Worm (Caenorhabditis elegans) whole organism, L3 larva: ENCODE results near the gene F35F11.2.

Experiments
- R02D3.7 ChIP-seq: fragments of 150-350 bp; optimal IDR thresholded peaks from 2 replicates; lab custom pipeline; 2014; ENCODE audit warnings: missing biosample characterization, missing genetic modification characterization
- ZK546.5 ChIP-seq: sonication (generic microtip); optimal IDR thresholded peaks from 2 replicates; lab custom pipeline; 2017; ENCODE audit warnings: missing biosample characterization, missing genetic modification characterization
- aly-2 ChIP-seq: fragments of 150-350 bp; optimal IDR thresholded peaks from 2 replicates; lab custom pipeline; 2014; ENCODE audit warnings: missing biosample characterization, missing genetic modification characterization
- ama-1 ChIP-seq: fragments of 150-350 bp; optimal IDR thresholded peaks from 2 replicates; lab custom pipeline; 2018
- ceh-16 ChIP-seq: sonication (generic microtip); optimal IDR thresholded peaks from 2 replicates; lab custom pipeline; 2017; ENCODE audit warnings: missing biosample characterization, missing genetic modification characterization
- ceh-28 ChIP-seq: fragments of 150-350 bp; optimal IDR thresholded peaks from 2 replicates; lab custom pipeline; 2014; ENCODE audit warnings: missing biosample characterization, missing genetic modification reagents, missing genetic modification characterization
- ceh-82 ChIP-seq: fragments of 150-350 bp; optimal IDR thresholded peaks from 2 replicates; lab custom pipeline; 2014; ENCODE audit warnings: missing biosample characterization, missing genetic modification characterization
- ceh-9 ChIP-seq: sonication (generic microtip); optimal IDR thresholded peaks from 2 replicates; lab custom pipeline; 2018; ENCODE audit warnings: missing biosample characterization, missing genetic modification characterization
- daf-12 ChIP-seq: fragments of 150-350 bp; optimal IDR thresholded peaks from 2 replicates; lab custom pipeline; 2014; ENCODE audit warnings: missing biosample characterization, missing genetic modification reagents, missing genetic modification characterization
- egl-27 ChIP-seq: sonication (generic microtip); optimal IDR thresholded peaks from 4 replicates; lab custom pipeline; 2017; ENCODE audit warnings: missing biosample characterization, missing genetic modification reagents, missing genetic modification characterization
- egl-5 ChIP-seq: fragments of 150-350 bp; optimal IDR thresholded peaks from 2 replicates; lab custom pipeline; 2017; ENCODE audit warnings: missing biosample characterization, missing genetic modification reagents, missing genetic modification characterization, inconsistent platforms
- elt-1 ChIP-seq: fragments of 150-350 bp; optimal IDR thresholded peaks from 2 replicates; lab custom pipeline; 2014; ENCODE audit warnings: missing biosample characterization, missing genetic modification characterization
- elt-2 ChIP-seq: sonication (generic microtip); optimal IDR thresholded peaks from 2 replicates; lab custom pipeline; 2016; ENCODE audit warnings: missing genetic modification reagents, mild to moderate bottlenecking, missing genetic modification characterization, missing compliant biosample characterization
- elt-3 ChIP-seq, 3 experiments: fragments of 150-350 bp in 1 of 3; sonication (generic microtip) in 2 of 3; optimal IDR thresholded peaks; 2 replicates in 2 of 3; 4 replicates in 1 of 3; lab custom pipeline; 2014 to 2017; ENCODE audit warnings: missing biosample characterization in 3 of 3, missing genetic modification characterization in 3 of 3
- eor-1 ChIP-seq, 2 experiments: fragments of 150-350 bp; optimal IDR thresholded peaks; 2 replicates each; lab custom pipeline; 2014 to 2018; ENCODE audit warnings: missing biosample characterization in 2 of 2, missing genetic modification characterization in 2 of 2
- fkh-10 ChIP-seq: sonication (generic microtip); optimal IDR thresholded peaks from 2 replicates; lab custom pipeline; 2017; ENCODE audit warnings: missing biosample characterization, missing genetic modification reagents, missing genetic modification characterization
- fkh-2 ChIP-seq: fragments of 150-350 bp; optimal IDR thresholded peaks from 2 replicates; lab custom pipeline; 2014; ENCODE audit warnings: missing biosample characterization, missing genetic modification reagents, missing genetic modification characterization
- fos-1 ChIP-seq: fragments of 150-350 bp; optimal IDR thresholded peaks from 2 replicates; lab custom pipeline; 2014; ENCODE audit warnings: missing biosample characterization, missing genetic modification characterization
- hmg-11 ChIP-seq: sonication (generic microtip); optimal IDR thresholded peaks from 2 replicates; lab custom pipeline; 2016; ENCODE audit warnings: missing genetic modification characterization, missing compliant biosample characterization
- jun-1 ChIP-seq: fragments of 150-350 bp; optimal IDR thresholded peaks from 2 replicates; lab custom pipeline; 2014; ENCODE audit warnings: missing biosample characterization, missing genetic modification reagents, missing genetic modification characterization
- lin-15B ChIP-seq: fragments of 150-350 bp; optimal IDR thresholded peaks from 2 replicates; lab custom pipeline; 2014; ENCODE audit warnings: missing biosample characterization, missing genetic modification characterization
- lin-39 ChIP-seq: fragments of 150-350 bp; optimal IDR thresholded peaks from 2 replicates; lab custom pipeline; 2018; ENCODE audit warnings: missing biosample characterization, missing genetic modification reagents, missing genetic modification characterization
- lsy-12 ChIP-seq: sonication (generic microtip); optimal IDR thresholded peaks from 2 replicates; lab custom pipeline; 2016; ENCODE audit warnings: mild to moderate bottlenecking, missing genetic modification characterization, missing compliant biosample characterization
- mdl-1 ChIP-seq: fragments of 150-350 bp; optimal IDR thresholded peaks from 2 replicates; lab custom pipeline; 2014; ENCODE audit warnings: missing biosample characterization, missing genetic modification characterization
- mml-1 ChIP-seq: fragments of 150-350 bp; sonication (generic microtip); optimal IDR thresholded peaks from 3 replicates; lab custom pipeline; 2014; ENCODE audit warnings: missing biosample characterization, missing genetic modification characterization
- nfya-1 ChIP-seq: sonication (generic microtip); optimal IDR thresholded peaks from 2 replicates; lab custom pipeline; 2017; ENCODE audit warnings: missing genetic modification characterization, mild to moderate bottlenecking, missing compliant biosample characterization, antibody characterized with exemption, moderate library complexity; ENCODE audit not compliant: insufficient read depth
- nhr-11 ChIP-seq: fragments of 150-350 bp; optimal IDR thresholded peaks from 2 replicates; lab custom pipeline; 2014; ENCODE audit warnings: missing biosample characterization, missing genetic modification characterization
- nhr-12 ChIP-seq: fragments of 150-350 bp; optimal IDR thresholded peaks from 2 replicates; lab custom pipeline; 2014; ENCODE audit warnings: missing biosample characterization, missing genetic modification characterization
- nhr-23 ChIP-seq: fragments of 150-350 bp; optimal IDR thresholded peaks from 2 replicates; lab custom pipeline; 2014; ENCODE audit warnings: missing biosample characterization, missing genetic modification reagents, missing genetic modification characterization
- nhr-237 ChIP-seq: fragments of 150-350 bp; optimal IDR thresholded peaks from 2 replicates; lab custom pipeline; 2014; ENCODE audit warnings: missing biosample characterization, missing genetic modification characterization
- nhr-25 ChIP-seq: sonication (generic microtip); optimal IDR thresholded peaks from 2 replicates; lab custom pipeline; 2017; ENCODE audit warnings: missing biosample characterization, missing genetic modification characterization
- nhr-28 ChIP-seq: fragments of 150-350 bp; optimal IDR thresholded peaks from 2 replicates; lab custom pipeline; 2014; ENCODE audit warnings: missing biosample characterization, missing genetic modification characterization
- nhr-43 ChIP-seq: sonication (generic microtip); optimal IDR thresholded peaks from 2 replicates; lab custom pipeline; 2016; ENCODE audit warnings: mild to moderate bottlenecking, missing genetic modification characterization, missing compliant biosample characterization; ENCODE audit not compliant: poor library complexity, severe bottlenecking
- nhr-67 ChIP-seq: fragments of 150-350 bp; optimal IDR thresholded peaks from 2 replicates; lab custom pipeline; 2014; ENCODE audit warnings: missing biosample characterization, missing genetic modification characterization
- nhr-76 ChIP-seq: fragments of 150-350 bp; sonication (generic microtip); optimal IDR thresholded peaks from 5 replicates; lab custom pipeline; 2014; ENCODE audit warnings: missing biosample characterization, missing genetic modification characterization
- nhr-77 ChIP-seq: fragments of 150-350 bp; optimal IDR thresholded peaks from 2 replicates; lab custom pipeline; 2014; ENCODE audit warnings: missing biosample characterization, missing genetic modification characterization
- pha-4 ChIP-seq: fragments of 150-350 bp; optimal IDR thresholded peaks from 2 replicates; lab custom pipeline; 2014; ENCODE audit warnings: missing biosample characterization, missing genetic modification reagents, missing genetic modification characterization
- pqm-1 ChIP-seq: fragments of 150-350 bp; optimal IDR thresholded peaks from 2 replicates; lab custom pipeline; 2017; ENCODE audit warnings: missing biosample characterization, missing genetic modification characterization, inconsistent platforms
- sea-2 ChIP-seq: fragments of 150-350 bp; sonication (generic microtip); optimal IDR thresholded peaks from 4 replicates; lab custom pipeline; 2014; ENCODE audit warnings: missing biosample characterization, missing genetic modification reagents, missing genetic modification characterization
- skn-1 ChIP-seq: fragments of 150-350 bp; optimal IDR thresholded peaks from 2 replicates; lab custom pipeline; 2014; ENCODE audit warnings: missing biosample characterization, missing genetic modification characterization
- snpc-4 ChIP-seq: fragments of 150-350 bp; optimal IDR thresholded peaks from 2 replicates; lab custom pipeline; 2014; ENCODE audit warnings: missing biosample characterization, missing genetic modification characterization
- tbx-2 ChIP-seq: sonication (generic microtip); optimal IDR thresholded peaks from 2 replicates; lab custom pipeline; 2016; ENCODE audit warnings: mild to moderate bottlenecking, missing genetic modification characterization, missing compliant biosample characterization
- unc-39 ChIP-seq: sonication (generic microtip); optimal IDR thresholded peaks from 4 replicates; lab custom pipeline; 2017; ENCODE audit warnings: missing biosample characterization, missing genetic modification characterization
- unc-62 ChIP-seq: fragments of 150-350 bp; sonication (generic microtip); optimal IDR thresholded peaks from 4 replicates; lab custom pipeline; 2014; ENCODE audit warnings: missing biosample characterization, missing genetic modification reagents, missing genetic modification characterization
- zag-1 ChIP-seq: fragments of 150-350 bp; optimal IDR thresholded peaks from 2 replicates; lab custom pipeline; 2014; ENCODE audit warnings: missing biosample characterization, missing genetic modification characterization
- ztf-11 ChIP-seq: fragments of 150-350 bp; optimal IDR thresholded peaks from 2 replicates; lab custom pipeline; 2014; ENCODE audit warnings: missing biosample characterization, missing genetic modification characterization
- ztf-4 ChIP-seq: fragments of 150-350 bp; optimal IDR thresholded peaks from 2 replicates; lab custom pipeline; 2014; ENCODE audit warnings: missing biosample characterization, missing genetic modification characterization

F35F11.2 gene

DNA sequence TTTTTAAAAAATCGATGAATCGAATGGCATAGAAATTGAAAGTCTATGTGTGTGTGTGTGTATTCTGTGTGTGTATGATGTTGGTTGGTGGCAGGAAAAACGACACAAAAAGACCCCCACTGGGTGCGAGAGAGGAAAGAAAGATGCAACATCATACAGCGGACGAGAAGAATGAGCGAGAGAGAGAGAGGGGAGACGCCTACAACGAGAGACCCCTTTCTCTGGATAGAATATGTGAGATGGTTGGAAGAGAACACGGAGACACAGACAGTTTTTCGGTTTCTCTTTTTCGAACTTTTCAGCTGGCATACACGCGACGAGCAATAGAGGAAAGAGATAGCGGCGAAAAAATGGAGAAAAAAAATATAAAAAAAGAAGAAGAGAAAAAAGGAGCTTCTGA is 20.2 kb upstream of the F35F11.2 start:
- TF ChIP-seq hmg-11 (tag; lab: Kevin White, UChicago) (peak; percentile 95), pha-4 (tag; lab: Kevin White, UChicago) (peak; percentile 91), nhr-67 (tag; lab: Kevin White, UChicago) (no peak), ceh-9 (no peak), mdl-1 (tag; lab: Kevin White, UChicago) (peak; percentile 74), skn-1 (tag; lab: Kevin White, UChicago) (no peak), ZK546.5 (tag; lab: Kevin White, UChicago) (no peak), nhr-28 (tag; lab: Kevin White, UChicago) (no peak), pqm-1 (tag; lab: Kevin White, UChicago) (peak; percentile 30), R02D3.7 (tag; lab: Kevin White, UChicago) (no peak), zag-1 (no peak), ama-1 (lab: Kevin White, UChicago) (peak; percentile 55), ztf-4 (tag; lab: Kevin White, UChicago) (no peak), fkh-2 (tag; lab: Kevin White, UChicago) (no peak), mml-1 (tag; lab: Kevin White, UChicago) (no peak), daf-12 (tag; lab: Kevin White, UChicago) (no peak), fos-1 (tag; lab: Kevin White, UChicago) (no peak), eor-1 (tag; optimal IDR thresholded peaks at IDR 0.05; lab: Kevin White, UChicago) (no peak), ceh-82 (tag; lab: Kevin White, UChicago) (no peak), lin-39 (tag; lab: Kevin White, UChicago) (peak; percentile 86), nhr-12 (no peak), nfya-1 (tag; lab: Kevin White, UChicago) (peak; percentile 86), nhr-11 (peak; percentile 17), jun-1 (tag; lab: Kevin White, UChicago) (peak; percentile 52), nhr-25 (peak; percentile 43), elt-1 (tag; lab: Kevin White, UChicago) (no peak), nhr-43 (tag; lab: Kevin White, UChicago) (no peak), nhr-23 (tag; lab: Kevin White, UChicago) (peak; percentile 20), unc-62 (GFP tag; lab: Kevin White, UChicago) (no peak), snpc-4 (tag; lab: Kevin White, UChicago) (peak; percentile 43), egl-27 (no peak), ceh-16 (tag; lab: Kevin White, UChicago) (no peak), egl-5 (tag; lab: Kevin White, UChicago) (peak; percentile 77), fkh-10 (no peak), nhr-76 (tag; lab: Kevin White, UChicago) (peak; percentile 7), nhr-237 (tag; lab: Kevin White, UChicago) (no peak), lsy-12 (tag; lab: Kevin White, UChicago) (no peak), unc-39 (tag; lab: Kevin White, UChicago) (no peak), elt-3 (tag; optimal IDR thresholded peaks at IDR 0.05; lab: Kevin White, UChicago) (no peak), ztf-11 (tag; lab: Kevin White, UChicago) (no peak), ceh-28 (tag; lab: Kevin White, UChicago) (no peak), nhr-77 (tag; lab: Kevin White, UChicago) (no peak), lin-15B (tag; lab: Kevin White, UChicago) (peak; percentile 51), elt-2 (tag; lab: Kevin White, UChicago) (peak; percentile 69), aly-2 (tag; lab: Kevin White, UChicago) (no peak), tbx-2 (peak; percentile 23), sea-2 (no peak)
